Fruit fly (Drosophila melanogaster): ENCODE results near the gene CG9593.

The CG9593 gene

DNA sequence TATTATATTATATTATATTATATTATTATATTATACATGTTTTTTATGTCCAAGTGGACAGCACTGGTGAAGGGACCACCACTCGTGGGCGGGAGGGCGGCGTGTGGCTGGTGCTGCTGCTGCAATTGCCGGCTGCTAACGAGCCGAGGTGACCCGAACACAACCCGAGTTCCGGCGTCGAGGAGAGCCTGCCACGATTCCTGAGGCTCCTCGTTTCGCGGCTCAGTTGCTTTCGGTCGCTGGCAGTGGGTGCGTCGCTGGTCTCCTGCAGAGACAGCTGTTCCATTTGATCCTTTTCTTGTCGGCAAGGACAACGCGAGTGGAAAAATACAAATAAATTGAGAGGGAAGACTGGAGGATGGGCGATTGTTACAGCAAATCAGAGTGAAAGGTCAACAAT lies 8.3 kb downstream of the CG9593 start:
- TF ChIP-seq CG9437 (GFP tag; optimal IDR thresholded peaks at IDR 0.05): no peak
- TF ChIP-seq Gsc (GFP tag; IDR thresholded peaks at IDR 0.05): no peak
- no peak for TF ChIP-seq CG17568 (GFP tag; optimal IDR thresholded peaks at IDR 0.05)
- TF ChIP-seq Sox102F (GFP tag; optimal IDR thresholded peaks at IDR 0.05): no peak
- TF ChIP-seq kah (GFP tag; optimal IDR thresholded peaks at IDR 0.05): no peak
- TF ChIP-seq sqz (GFP tag; optimal IDR thresholded peaks at IDR 0.05): no peak
- peak; percentile 11 for TF ChIP-seq CG10543 (GFP tag; optimal IDR thresholded peaks at IDR 0.05)
- TF ChIP-seq D (optimal IDR thresholded peaks at IDR 0.05): peak; percentile 44
- no peak for TF ChIP-seq D (GFP tag; optimal IDR thresholded peaks at IDR 0.05)
- 0 out of 4 replicates have a peak, but pooled peaks have one; percentile 22 for TF ChIP-seq chinmo (GFP tag; IDR thresholded peaks at IDR 0.05; ENCODE audit: partially characterized antibody)
- no peak for TF ChIP-seq Dbx (GFP tag; IDR thresholded peaks at IDR 0.05)
- no peak for TF ChIP-seq Pdp1 (GFP tag; optimal IDR thresholded peaks at IDR 0.05)
- no peak for TF ChIP-seq otp (GFP tag; IDR thresholded peaks at IDR 0.05)
- TF ChIP-seq zf30C (GFP tag; optimal IDR thresholded peaks at IDR 0.05): no peak
- TF ChIP-seq Sry-β (GFP tag; optimal IDR thresholded peaks at IDR 0.05): peak; percentile 36
- no peak for TF ChIP-seq croc (GFP tag; conservative IDR thresholded peaks at IDR 0.05)
- no peak for TF ChIP-seq CG17612 (GFP tag; IDR thresholded peaks at IDR 0.05)
- no peak for TF ChIP-seq CG1647 (GFP tag; optimal IDR thresholded peaks at IDR 0.05)
- TF ChIP-seq CG4617 (GFP tag; optimal IDR thresholded peaks at IDR 0.05; ENCODE audit: borderline replicate concordance): no peak
- no peak for TF ChIP-seq Six4 (GFP tag; optimal IDR thresholded peaks at IDR 0.05)
- no peak for TF ChIP-seq CG1024 (GFP tag; IDR thresholded peaks at IDR 0.05)
- TF ChIP-seq BtbVII (GFP tag; optimal IDR thresholded peaks at IDR 0.05): no peak
- no peak for TF ChIP-seq D19B (GFP tag; optimal IDR thresholded peaks at IDR 0.05)
- TF ChIP-seq CG6689 (GFP tag; IDR thresholded peaks at IDR 0.05): no peak
- TF ChIP-seq CG9609 (GFP tag; optimal IDR thresholded peaks at IDR 0.05): no peak
- no peak for TF ChIP-seq CG4328 (GFP tag; optimal IDR thresholded peaks at IDR 0.05)
- TF ChIP-seq CG15073 (GFP tag; optimal IDR thresholded peaks at IDR 0.05): no peak
- no peak for TF ChIP-seq Sox100B (GFP tag; optimal IDR thresholded peaks at IDR 0.05)
- TF ChIP-seq ken (GFP tag; IDR thresholded peaks at IDR 0.05): no peak
- no peak for TF ChIP-seq NFAT (GFP tag; IDR thresholded peaks at IDR 0.05)
- peak; percentile 54 for TF ChIP-seq CG1233 (GFP tag; optimal IDR thresholded peaks at IDR 0.05)
- TF ChIP-seq CG13894 (tag; optimal IDR thresholded peaks at IDR 0.05): peak; percentile 11
- TF ChIP-seq Deaf1 (tag; optimal IDR thresholded peaks at IDR 0.05): peak; percentile 97
- no peak for TF ChIP-seq CG7987 (GFP tag; optimal IDR thresholded peaks at IDR 0.05)
- no peak for TF ChIP-seq kni (GFP tag; optimal IDR thresholded peaks at IDR 0.05)
- TF ChIP-seq CG8290 (GFP tag; optimal IDR thresholded peaks at IDR 0.05): no peak
- TF ChIP-seq CG8290 (tag; optimal IDR thresholded peaks at IDR 0.05): peak in 1 of 2 experiments; percentile 9
- no peak for TF ChIP-seq Mes4 (GFP tag; optimal IDR thresholded peaks at IDR 0.05)
- TF ChIP-seq CG14050 (GFP tag; IDR thresholded peaks at IDR 0.05): no peak
- TF ChIP-seq nom (GFP tag; optimal IDR thresholded peaks at IDR 0.05): peak; percentile 47
- peak; percentile 81 for TF ChIP-seq Med (GFP tag)
- no peak for TF ChIP-seq Antp (GFP tag; optimal IDR thresholded peaks at IDR 0.05)
- no peak for TF ChIP-seq scrt (GFP tag; optimal IDR thresholded peaks at IDR 0.05)
- TF ChIP-seq sr (GFP tag; IDR thresholded peaks at IDR 0.05): no peak
- TF ChIP-seq CrebB (tag; optimal IDR thresholded peaks at IDR 0.05): no peak
- peak; percentile 32 for TF ChIP-seq trem (tag; optimal IDR thresholded peaks at IDR 0.05)
- no peak for TF ChIP-seq sc (optimal IDR thresholded peaks at IDR 0.05)
- no peak for TF ChIP-seq sc (GFP tag; optimal IDR thresholded peaks at IDR 0.05)
- no peak for TF ChIP-seq Hr3 (GFP tag; optimal IDR thresholded peaks at IDR 0.05)
- no peak for TF ChIP-seq her (GFP tag; optimal IDR thresholded peaks at IDR 0.05)
- TF ChIP-seq Jarid2 (GFP tag; optimal IDR thresholded peaks at IDR 0.05): peak; percentile 29
- TF ChIP-seq crol (GFP tag; IDR thresholded peaks at IDR 0.05): 0 out of 2 replicates have a peak, but pooled peaks have one; percentile 41
